Worm (Caenorhabditis elegans) whole organism, L4/young adult: ENCODE results near the gene C25E10.10.

Experiments
- W03F9.2 ChIP-seq: fragments of 150-350 bp; optimal IDR thresholded peaks from 2 replicates; lab custom pipeline; 2014; ENCODE audit warnings: missing biosample characterization, missing genetic modification characterization
- dao-5 ChIP-seq: sonication (generic microtip); optimal IDR thresholded peaks from 2 replicates; lab custom pipeline; 2016; ENCODE audit warnings: missing genotype, missing genetic modification characterization, moderate library complexity, missing compliant biosample characterization
- him-1 ChIP-seq: sonication (generic microtip); optimal IDR thresholded peaks from 2 replicates; lab custom pipeline; 2016; ENCODE audit warnings: missing genotype, missing genetic modification reagents, missing genetic modification characterization, missing compliant biosample characterization

Gene C25E10.10

DNA sequence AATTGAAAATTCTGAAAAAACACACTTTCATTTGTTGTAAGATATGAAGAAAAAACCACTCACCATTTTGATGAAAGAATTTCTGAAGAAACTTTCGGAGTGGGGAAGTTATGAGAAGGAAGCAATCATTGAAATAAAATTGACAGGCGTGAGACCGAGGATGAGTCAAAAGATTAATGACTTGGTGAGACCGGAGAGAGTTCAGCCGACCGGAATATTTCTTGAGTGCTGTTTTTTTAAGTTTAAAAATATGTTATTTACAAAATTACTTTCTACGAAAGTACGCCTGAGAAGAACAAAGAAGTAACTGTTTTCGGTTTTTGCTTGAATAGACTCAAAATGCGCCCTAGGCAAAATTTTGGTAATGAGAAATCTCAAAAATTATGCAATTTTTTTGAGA is at the start of gene C25E10.10:
TSS of gene C25E10.10 (minus strand) at position 101 of the 400 bp plus-strand sequence.
- TF ChIP-seq W03F9.2 (tag; lab: Kevin White, UChicago) (no peak), him-1 (tag; lab: Kevin White, UChicago) (no peak), dao-5 (tag; lab: Kevin White, UChicago) (no peak)

DNA sequence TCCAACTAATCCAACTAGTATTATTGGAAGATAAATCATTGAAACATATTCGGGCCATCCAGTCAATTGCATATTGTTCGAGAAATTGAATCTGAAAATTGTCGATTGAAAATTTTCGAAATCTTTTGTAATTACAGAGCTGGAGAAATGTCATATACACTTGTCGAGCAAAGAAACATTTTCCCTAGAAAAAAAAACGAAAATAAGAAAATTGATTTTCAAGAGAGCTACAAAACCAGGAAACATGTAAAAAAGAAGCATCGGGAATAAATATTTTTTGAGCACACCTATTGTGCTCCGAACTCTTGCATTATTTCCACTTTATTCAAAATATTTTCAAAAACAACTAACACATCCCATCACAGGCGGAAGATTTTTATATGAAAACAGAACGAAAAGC is 44.9 kb upstream of the C25E10.10 start, which contains the start of gene frpr-6:
TSS of gene frpr-6 (minus strand) at position 101 of the 400 bp plus-strand sequence.
- TF ChIP-seq dao-5 (tag; lab: Kevin White, UChicago) (no peak), him-1 (tag; lab: Kevin White, UChicago) (no peak), W03F9.2 (tag; lab: Kevin White, UChicago) (no peak)

DNA sequence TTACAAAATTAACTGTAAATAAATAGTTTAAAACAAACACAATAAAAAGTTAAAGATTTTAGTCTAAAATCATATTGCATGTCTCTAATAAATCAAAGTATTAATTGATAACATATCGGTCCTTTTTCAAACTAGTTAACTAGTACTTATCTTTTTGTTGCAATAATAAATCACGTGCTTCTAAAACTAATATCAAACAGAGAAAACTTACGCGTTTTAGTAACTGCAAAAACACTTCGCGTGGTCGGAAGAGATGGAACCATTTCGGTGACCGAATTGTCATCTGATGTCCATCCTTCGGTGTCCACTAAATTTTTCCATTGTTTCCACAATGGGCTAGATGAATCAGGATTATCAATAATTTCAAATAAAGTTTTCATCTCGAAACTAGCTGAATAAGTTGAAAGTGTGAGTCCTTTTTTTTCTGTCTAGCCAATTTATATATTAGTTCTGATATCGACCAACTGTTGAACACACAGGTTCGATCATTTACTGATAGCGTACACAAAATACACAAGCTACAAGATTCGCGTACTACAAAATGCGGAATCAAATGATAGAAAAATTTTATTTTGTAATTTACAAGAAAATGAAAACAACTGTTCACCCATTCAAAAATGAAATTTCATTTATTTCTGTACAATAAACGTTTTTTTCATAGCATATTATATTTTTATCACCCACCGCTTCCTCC is 42.3 kb upstream of the C25E10.10 start, which contains the start of gene F21C10.9:
TSS of gene F21C10.9 (minus strand) at position 417 of the 694 bp plus-strand sequence.
- TF ChIP-seq him-1 (tag; lab: Kevin White, UChicago) (no peak), dao-5 (tag; lab: Kevin White, UChicago) (no peak)

DNA sequence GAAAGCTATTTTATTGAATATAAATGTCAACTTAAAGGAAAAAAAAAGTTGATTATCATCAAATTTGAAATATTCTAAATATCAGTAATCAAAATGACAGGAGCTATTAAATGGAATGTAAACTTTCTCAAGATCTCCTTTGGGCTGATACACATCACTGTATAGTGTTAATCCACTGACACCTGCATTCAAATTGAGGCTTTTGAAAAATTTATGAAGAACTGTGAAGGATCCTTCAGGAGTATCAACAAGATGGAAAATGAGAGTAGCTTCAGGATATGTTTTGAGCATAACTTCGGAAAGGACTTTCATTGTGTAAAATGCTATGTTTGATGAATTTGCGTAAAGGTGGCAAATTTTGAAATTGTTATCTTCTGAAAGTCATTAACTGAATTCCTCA is 41.1 kb upstream of the C25E10.10 start:
- TF ChIP-seq dao-5 (tag; lab: Kevin White, UChicago), result no peak
- TF ChIP-seq W03F9.2 (tag; lab: Kevin White, UChicago), result no peak
- no peak for TF ChIP-seq him-1 (tag; lab: Kevin White, UChicago)

DNA sequence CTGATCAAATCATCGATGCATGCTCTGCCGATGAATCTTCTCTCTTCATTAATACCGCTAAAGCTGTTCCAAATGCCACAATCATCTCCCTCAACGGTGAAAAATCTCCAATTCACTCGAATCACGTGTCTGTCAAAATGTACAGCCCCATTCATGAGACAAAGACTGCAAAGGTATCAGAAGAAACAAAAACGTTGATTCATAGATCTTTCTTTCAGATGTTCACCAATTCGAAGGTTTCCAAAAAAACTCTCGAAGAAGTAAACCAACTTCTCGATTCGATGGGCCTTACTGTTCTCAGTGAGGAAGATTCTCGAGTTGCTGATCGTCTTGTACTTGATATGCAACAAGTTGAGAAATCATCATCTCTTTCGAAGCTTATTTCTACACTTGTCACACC is 40.5 kb upstream of the C25E10.10 start:
- TF ChIP-seq W03F9.2 (tag; lab: Kevin White, UChicago), result no peak

DNA sequence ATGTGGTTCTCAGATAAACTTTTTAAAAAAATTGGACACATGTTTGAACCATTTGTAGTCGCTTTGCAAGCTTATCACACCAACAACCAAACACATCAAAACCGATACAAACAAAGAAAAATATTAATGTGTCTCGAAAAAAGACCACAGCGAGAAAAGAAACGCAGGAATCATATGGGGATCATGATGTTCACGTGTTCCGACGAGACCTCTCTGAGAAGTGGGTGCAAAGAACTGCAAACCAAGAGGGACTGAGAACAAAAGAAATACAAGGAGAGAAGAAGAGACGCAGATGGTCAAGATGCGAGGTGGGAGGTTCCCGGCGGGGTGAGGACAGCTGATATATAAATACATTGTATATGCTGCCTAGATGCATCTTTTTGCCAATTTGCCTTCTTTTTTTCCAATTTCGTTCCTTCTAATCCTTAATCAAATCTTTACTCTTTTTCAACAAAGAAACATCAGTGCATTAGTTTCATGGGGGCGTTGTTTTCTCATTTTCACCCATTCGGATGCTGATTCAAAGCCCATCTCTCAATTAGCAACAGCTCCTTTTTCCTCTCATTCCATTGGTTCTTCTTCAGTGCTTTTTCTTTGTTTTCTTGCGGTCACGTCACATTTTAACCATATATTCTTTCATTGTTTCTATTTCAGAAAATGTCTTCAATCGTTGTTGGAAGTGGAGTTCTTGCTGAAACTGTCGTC is 39.6 kb upstream of the C25E10.10 start, which contains the start of gene F21C10.10:
TSS of gene F21C10.10 (plus strand) at position 655 of the 705 bp plus-strand sequence.
- TF ChIP-seq dao-5 (tag; lab: Kevin White, UChicago) (no peak), him-1 (tag; lab: Kevin White, UChicago) (no peak), W03F9.2 (tag; lab: Kevin White, UChicago) (peak; percentile 32)

DNA sequence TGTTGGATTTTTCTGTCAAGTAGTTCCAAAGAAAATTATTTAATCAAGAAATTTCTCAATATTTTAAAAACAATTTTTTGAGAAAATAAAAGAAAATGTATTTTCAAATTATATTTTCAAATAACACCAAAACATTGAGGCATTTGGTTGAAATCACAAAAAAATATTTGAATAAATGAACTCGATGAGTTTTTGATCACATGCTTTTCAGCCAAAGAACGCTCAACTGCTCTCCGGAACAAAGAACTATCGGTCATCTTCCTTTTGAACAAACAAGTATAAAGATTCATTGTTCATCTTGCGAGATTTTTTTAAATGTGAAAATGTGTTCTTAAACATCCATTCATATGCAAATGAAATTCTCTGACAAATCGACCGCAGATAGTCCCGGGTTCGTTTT is 38.8 kb upstream of the C25E10.10 start:
- TF ChIP-seq W03F9.2 (tag; lab: Kevin White, UChicago), result no peak
- TF ChIP-seq him-1 (tag; lab: Kevin White, UChicago), result no peak
- no peak for TF ChIP-seq dao-5 (tag; lab: Kevin White, UChicago)

DNA sequence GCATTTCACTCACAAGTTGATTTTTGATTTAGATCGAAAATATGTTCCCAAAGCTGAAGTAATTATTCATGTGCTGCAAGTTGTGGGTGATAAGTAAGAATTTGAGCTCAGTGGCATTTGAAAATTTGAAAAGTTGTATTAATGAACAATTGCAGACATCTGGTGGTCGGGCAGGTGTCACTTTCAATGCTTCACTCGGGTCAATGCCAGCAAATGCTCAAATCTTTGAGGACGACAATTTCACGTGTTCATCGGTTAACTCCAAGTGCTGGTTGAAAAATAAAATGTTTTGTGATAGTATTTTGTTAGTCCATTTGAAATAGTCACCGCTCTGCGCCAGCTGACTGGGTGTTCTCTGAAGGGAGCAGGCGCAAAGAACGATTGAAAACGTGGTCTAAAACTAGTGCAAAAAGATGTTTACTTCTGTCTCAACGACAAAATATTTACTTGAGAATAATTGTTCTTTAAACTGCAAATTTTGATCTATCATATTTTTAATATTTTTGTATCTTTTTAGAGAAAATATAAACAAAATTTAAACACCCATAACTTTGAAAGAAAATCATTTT is 38.0 kb upstream of the C25E10.10 start:
- no peak for TF ChIP-seq W03F9.2 (tag; lab: Kevin White, UChicago)
- TF ChIP-seq dao-5 (tag; lab: Kevin White, UChicago), result no peak
- TF ChIP-seq him-1 (tag; lab: Kevin White, UChicago), result no peak

DNA sequence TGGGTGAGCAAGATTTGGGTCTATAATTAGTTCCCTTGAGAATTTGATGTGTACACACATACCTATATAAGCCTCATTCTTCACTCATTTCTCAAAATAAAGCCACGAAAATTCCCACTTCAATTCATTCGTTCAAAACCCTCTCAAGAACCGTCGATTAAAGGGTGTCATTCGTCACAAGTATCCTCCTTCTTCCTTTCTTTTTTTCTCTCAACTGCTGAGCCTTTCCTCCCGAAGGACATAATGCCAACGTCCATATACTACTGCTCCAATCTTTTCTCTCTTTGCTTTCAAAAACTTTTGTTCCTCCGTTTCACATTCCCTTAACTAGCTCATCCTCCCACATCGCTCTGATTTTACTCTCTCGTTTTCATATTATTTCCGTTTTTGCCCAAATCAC is 36.1 kb upstream of the C25E10.10 start, which contains the start of gene T27E4.1:
TSS of gene T27E4.1 (plus strand) at position 137 of the 400 bp plus-strand sequence.
- TF ChIP-seq him-1 (tag; lab: Kevin White, UChicago), result no peak
- TF ChIP-seq W03F9.2 (tag; lab: Kevin White, UChicago), result no peak
- no peak for TF ChIP-seq dao-5 (tag; lab: Kevin White, UChicago)

DNA sequence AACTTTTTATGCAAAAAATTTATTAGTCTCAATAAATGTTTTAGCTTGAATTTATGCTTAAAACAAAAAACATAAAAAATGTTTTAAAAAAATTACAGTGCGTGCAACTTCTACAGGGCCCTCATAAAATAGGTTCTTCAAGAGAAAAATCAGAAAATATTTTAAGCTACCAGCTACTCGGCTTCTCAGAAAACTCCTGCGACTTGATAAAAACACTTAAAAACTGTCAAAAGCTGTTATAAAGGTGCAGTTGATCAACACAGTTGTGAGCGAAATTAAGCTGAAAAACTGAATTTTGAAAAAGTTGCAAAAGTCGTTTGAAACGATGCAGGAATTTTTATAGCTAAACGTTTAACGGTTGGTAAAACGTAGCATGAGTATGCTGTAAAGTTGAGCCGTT is 32.6 kb upstream of the C25E10.10 start:
- TF ChIP-seq him-1 (tag; lab: Kevin White, UChicago), result no peak
- TF ChIP-seq dao-5 (tag; lab: Kevin White, UChicago), result no peak
- TF ChIP-seq W03F9.2 (tag; lab: Kevin White, UChicago), result no peak

DNA sequence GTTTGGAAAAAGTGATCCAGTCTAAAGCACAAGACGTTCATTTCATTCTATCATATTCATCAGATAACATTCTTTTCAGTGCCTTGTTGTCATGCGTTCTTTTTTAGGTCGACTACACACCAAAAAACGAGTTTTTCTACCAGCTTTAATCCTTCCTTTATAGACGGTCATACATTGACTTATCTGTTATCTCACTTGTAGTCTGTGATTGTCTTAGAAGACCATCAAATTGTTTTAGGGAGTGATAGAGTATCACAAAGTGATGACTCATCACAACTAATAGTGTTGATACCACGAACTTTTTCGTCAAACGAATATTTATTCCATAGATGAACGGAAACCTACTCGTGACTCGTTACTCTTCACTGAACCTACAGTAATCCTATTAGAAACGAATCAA is 29.7 kb upstream of the C25E10.10 start:
- TF ChIP-seq him-1 (tag; lab: Kevin White, UChicago) (no peak), dao-5 (tag; lab: Kevin White, UChicago) (no peak), W03F9.2 (tag; lab: Kevin White, UChicago) (no peak)

DNA sequence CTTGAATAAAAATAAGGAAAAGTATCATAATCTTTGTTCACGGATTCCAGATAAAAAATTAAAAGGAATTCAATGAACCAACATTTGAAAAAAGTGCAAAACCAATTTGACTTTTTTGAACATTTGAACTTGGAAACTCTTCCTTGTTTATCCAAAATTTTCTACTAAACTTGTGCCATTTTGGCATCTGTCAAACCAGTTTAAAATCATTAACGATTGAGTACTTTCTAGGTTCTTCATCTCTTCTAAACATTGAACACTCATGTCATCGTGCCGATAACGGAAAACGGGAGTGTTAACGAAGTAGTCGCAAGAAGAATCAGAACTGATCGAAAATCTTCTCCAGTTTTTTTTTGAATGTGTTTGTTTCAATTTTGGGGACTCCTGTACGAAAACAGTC is 28.1 kb upstream of the C25E10.10 start:
- TF ChIP-seq him-1 (tag; lab: Kevin White, UChicago) (no peak), W03F9.2 (tag; lab: Kevin White, UChicago) (no peak), dao-5 (tag; lab: Kevin White, UChicago) (no peak)

DNA sequence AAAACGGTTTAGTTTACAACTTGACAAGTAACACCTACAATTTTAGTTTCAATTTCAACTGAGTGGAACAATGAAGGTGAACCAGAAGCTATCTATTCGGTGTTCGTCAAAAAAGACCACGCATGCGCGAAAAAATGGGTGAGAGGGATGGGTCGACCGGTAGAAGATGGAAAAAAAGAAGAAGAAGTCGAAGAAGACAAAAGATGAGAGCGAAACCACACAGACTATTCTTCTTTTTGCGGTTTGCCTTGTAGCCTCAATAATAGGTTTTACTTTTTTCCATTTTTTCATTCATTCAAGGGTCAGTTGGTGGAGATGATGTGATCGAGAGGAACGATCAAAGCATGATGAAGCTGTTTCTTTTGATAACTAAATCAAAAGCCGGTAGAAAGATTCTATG is 26.2 kb upstream of the C25E10.10 start:
- TF ChIP-seq him-1 (tag; lab: Kevin White, UChicago) (no peak), dao-5 (tag; lab: Kevin White, UChicago) (no peak), W03F9.2 (tag; lab: Kevin White, UChicago) (no peak)
